Worm (Caenorhabditis elegans): ENCODE results near the gene let-756.

The let-756 gene

ce11 chrIII:6406829-6407228 lies at the start of gene let-756:
Gene let-756 (plus strand): TSS chrIII:6407129.
- TF ChIP-seq F26F4.8 (GFP tag; conservative IDR thresholded peaks at IDR 0.05), result no peak
- TF ChIP-seq F49E8.2 (tag; optimal IDR thresholded peaks at IDR 0.05; ENCODE audit: borderline replicate concordance), result no peak
- no peak for TF ChIP-seq nhr-111 (GFP tag; optimal IDR thresholded peaks at IDR 0.05)
- TF ChIP-seq unc-62 (GFP tag; optimal IDR thresholded peaks at IDR 0.05 in 1 of 2), result no peak
- TF ChIP-seq unc-62 (tag; optimal IDR thresholded peaks at IDR 0.05), result no peak
- TF ChIP-seq Y5F2A.4 (GFP tag; optimal IDR thresholded peaks at IDR 0.05), result no peak
- TF ChIP-seq egl-43 (GFP tag; IDR thresholded peaks at IDR 0.05), result no peak
- no peak for TF ChIP-seq unc-130 (GFP tag; optimal IDR thresholded peaks at IDR 0.05)

DNA sequence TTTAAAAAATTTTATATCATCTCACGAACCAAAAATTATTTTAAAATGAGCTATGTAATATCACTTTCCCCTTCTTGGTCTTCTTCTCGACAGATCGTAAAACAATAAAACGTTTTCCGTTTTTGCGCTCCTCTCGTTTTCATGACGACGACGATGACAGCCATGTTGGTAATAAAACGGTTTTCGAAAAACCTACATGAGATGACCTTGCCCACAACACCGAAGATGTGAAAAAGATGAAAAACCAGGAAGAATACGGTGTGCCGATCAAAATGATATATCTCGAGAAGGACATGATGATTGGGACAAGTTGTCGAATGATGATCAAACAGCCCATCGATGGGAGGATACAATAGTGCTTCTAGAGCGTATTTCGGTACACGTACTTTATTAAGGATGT lies 48.2 kb upstream of the let-756 start:
- TF ChIP-seq nhr-6 (tag; optimal IDR thresholded peaks at IDR 0.05), result no peak
- no peak for TF ChIP-seq daf-19 (GFP tag; conservative IDR thresholded peaks at IDR 0.05)

DNA sequence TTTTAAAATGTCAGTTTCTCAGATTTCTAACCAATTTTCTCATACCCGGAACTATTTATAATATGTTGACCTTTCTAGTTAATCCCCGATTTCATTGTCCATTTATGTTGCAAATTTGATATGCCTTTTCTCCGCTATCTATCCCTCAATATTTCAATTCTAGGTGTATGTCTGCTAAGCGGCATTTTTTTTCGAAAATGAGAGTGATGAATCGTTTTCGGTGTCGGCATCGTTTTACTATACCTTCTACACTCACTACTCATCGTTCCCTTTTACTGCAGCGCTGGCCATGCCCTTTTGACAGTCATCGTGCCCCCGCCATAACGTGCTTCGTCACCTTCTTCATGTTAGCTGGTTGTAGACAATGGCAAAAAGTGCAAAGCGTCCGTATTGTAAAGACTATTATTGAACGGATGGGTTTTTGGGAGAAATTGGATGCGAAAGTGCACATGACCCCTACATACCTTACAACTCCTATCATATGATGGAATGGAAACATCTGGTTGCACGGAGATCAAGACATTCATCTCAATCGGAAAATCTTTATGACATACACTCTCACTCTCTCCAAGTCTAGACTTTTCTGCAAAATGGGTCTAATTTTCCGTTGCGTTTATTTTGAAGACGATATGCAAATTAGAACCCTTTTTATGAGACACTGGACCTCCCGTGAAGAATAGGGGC lies 47.6 kb upstream of the let-756 start:
- TF ChIP-seq mes-2 (tag; optimal IDR thresholded peaks at IDR 0.05; ENCODE audit: poor library complexity, severe bottlenecking) (peak; percentile 18), unc-62 (GFP tag; optimal IDR thresholded peaks at IDR 0.05 in 1 of 2) (peak in 1 of 2 experiments; percentile 98), unc-62 (tag; optimal IDR thresholded peaks at IDR 0.05) (no peak), dmd-9 (GFP tag; IDR thresholded peaks at IDR 0.05) (no peak), mep-1 (tag; optimal IDR thresholded peaks at IDR 0.05) (no peak), duxl-1 (tag; optimal IDR thresholded peaks at IDR 0.05; ENCODE audit: poor library complexity) (no peak), ama-1 (optimal IDR thresholded peaks at IDR 0.05) (peak; percentile 14), hmg-1.1 (GFP tag; IDR thresholded peaks at IDR 0.05) (no peak), dve-1 (tag; optimal IDR thresholded peaks at IDR 0.05; ENCODE audit: insufficient read depth) (no peak), attf-4 (tag; optimal IDR thresholded peaks at IDR 0.05) (no peak), nhr-11 (tag; optimal IDR thresholded peaks at IDR 0.05) (peak; percentile 7), pha-4 (GFP tag; IDR thresholded peaks at IDR 0.05) (no peak), pha-4 (tag; optimal IDR thresholded peaks at IDR 0.05) (no peak), lsy-2 (tag; optimal IDR thresholded peaks at IDR 0.05) (peak in 1 of 2 experiments; percentile 7), mdt-29 (GFP tag; IDR thresholded peaks at IDR 0.05) (no peak), mdl-1 (tag; optimal IDR thresholded peaks at IDR 0.05) (peak in 1 of 2 experiments; percentile 34), lin-38 (GFP tag; IDR thresholded peaks at IDR 0.05) (no peak), ceh-32 (tag; optimal IDR thresholded peaks at IDR 0.05; ENCODE audit: poor library complexity) (no peak), zfp-2 (tag; optimal IDR thresholded peaks at IDR 0.05) (no peak), nhr-6 (tag; optimal IDR thresholded peaks at IDR 0.05) (no peak), hlh-30 (tag; optimal IDR thresholded peaks at IDR 0.05; ENCODE audit: insufficient read depth) (peak; percentile 86), zip-11 (GFP tag; IDR thresholded peaks at IDR 0.05) (no peak)

DNA sequence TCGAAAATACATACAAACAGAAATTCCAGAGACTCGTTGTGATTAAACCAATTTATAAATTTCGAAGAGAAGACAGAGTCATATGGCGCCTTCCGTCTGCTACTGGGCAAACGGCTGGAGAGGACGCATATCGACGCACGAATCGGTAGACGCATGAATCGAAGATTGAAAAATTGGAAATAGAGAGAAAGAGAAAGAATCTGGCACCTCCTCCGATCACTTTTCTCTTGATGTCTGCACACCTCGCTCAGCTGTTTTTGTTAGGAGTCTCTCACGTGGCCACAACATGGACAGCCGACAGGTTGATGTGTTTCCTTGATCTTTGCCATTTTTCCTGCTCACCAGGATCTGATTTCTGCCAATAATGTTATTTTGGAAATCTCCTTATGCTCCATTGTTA lies 46.8 kb upstream of the let-756 start:
- TF ChIP-seq hlh-11 (tag; optimal IDR thresholded peaks at IDR 0.05) (peak; percentile 72), skn-1 (tag; optimal IDR thresholded peaks at IDR 0.05) (no peak), tra-1 (GFP tag; IDR thresholded peaks at IDR 0.05) (0 out of 2 replicates have a peak, but pooled peaks have one; percentile 41), dmd-6 (GFP tag; IDR thresholded peaks at IDR 0.05) (peak; percentile 57), nhr-28 (tag; optimal IDR thresholded peaks at IDR 0.05) (peak; percentile 35), T20F7.1 (GFP tag; optimal IDR thresholded peaks at IDR 0.05) (no peak), mes-2 (tag; optimal IDR thresholded peaks at IDR 0.05; ENCODE audit: poor library complexity, severe bottlenecking) (peak; percentile 1), aha-1 (tag) (peak; percentile 96), lsy-2 (tag; optimal IDR thresholded peaks at IDR 0.05) (peak in 1 of 2 experiments; percentile 31), mxl-3 (GFP tag; optimal IDR thresholded peaks at IDR 0.05) (peak; percentile 62), ama-1 (optimal IDR thresholded peaks at IDR 0.05) (no peak), hlh-30 (tag; optimal IDR thresholded peaks at IDR 0.05; ENCODE audit: insufficient read depth) (peak; percentile 52), nhr-76 (tag; optimal IDR thresholded peaks at IDR 0.05) (peak; percentile 38), unc-62 (GFP tag; optimal IDR thresholded peaks at IDR 0.05 in 1 of 2) (peak in 1 of 2 experiments; percentile 96), unc-62 (tag; optimal IDR thresholded peaks at IDR 0.05) (no peak), Y105C5A.15 (GFP tag; IDR thresholded peaks at IDR 0.05) (no peak), nhr-42 (GFP tag; IDR thresholded peaks at IDR 0.05) (no peak), Y75B8A.6 (GFP tag; IDR thresholded peaks at IDR 0.05) (no peak), mdl-1 (tag; optimal IDR thresholded peaks at IDR 0.05) (peak in 1 of 2 experiments; percentile 12)
